Fruit fly (Drosophila melanogaster): ENCODE results near the gene GCS1.

- TF ChIP-seq Dll (optimal IDR thresholded peaks at IDR 0.05): no peak
- no peak for TF ChIP-seq EcR (GFP tag; optimal IDR thresholded peaks at IDR 0.05)
Observed at dm6 chrX:11342168-11342567, 5.6 kb downstream of the GCS1 start.

Data from whole organism.